Worm (Caenorhabditis elegans) whole organism, young adult: ENCODE results near the gene Y75D11A.2.

ENCODE experiments used
- B0019.2 ChIP-seq: fragments of 200-800 bp; sonication (Bioruptor generic); conservative IDR thresholded peaks from 2 replicates; pipeline ENCODE4 v1.3.6; 2022; ENCODE audit warnings: missing genetic modification reagents, missing genetic modification characterization, missing compliant biosample characterization
- B0035.1 ChIP-seq: sonication (generic microtip); optimal IDR thresholded peaks from 2 replicates; lab custom pipeline; 2016; ENCODE audit warnings: missing genetic modification characterization, mild to moderate bottlenecking, missing compliant biosample characterization, missing genotype, missing genetic modification reagents
- B0261.1 ChIP-seq: sonication (generic microtip); optimal IDR thresholded peaks from 2 replicates; lab custom pipeline; 2016; ENCODE audit warnings: mild to moderate bottlenecking, missing genetic modification characterization, moderate library complexity, missing compliant biosample characterization
- C06A6.2 ChIP-seq: fragments of 200-800 bp; sonication (Bioruptor generic); conservative IDR thresholded peaks from 2 replicates; pipeline ENCODE4 v1.3.6; 2022; ENCODE audit warnings: missing genetic modification characterization, missing compliant biosample characterization
- F39B2.1 ChIP-seq: fragments of 200-800 bp; sonication (Bioruptor generic); IDR thresholded peaks from 2 replicates; pipeline ENCODE4 v1.3.6; 2022; ENCODE audit warnings: missing genetic modification reagents, missing genetic modification characterization, missing compliant biosample characterization
- F52B5.7 ChIP-seq: sonication (generic microtip); optimal IDR thresholded peaks from 2 replicates; lab custom pipeline; 2016; ENCODE audit warnings: mild to moderate bottlenecking, missing genetic modification characterization, missing compliant biosample characterization
- F57A8.1 ChIP-seq: fragments of 200-800 bp; sonication (Bioruptor generic); optimal IDR thresholded peaks from 2 replicates; lab custom pipeline; 2018; ENCODE audit warnings: mild to moderate bottlenecking, missing genetic modification characterization, moderate library complexity, missing compliant biosample characterization
- Y53F4B.3 ChIP-seq: fragments of 200-800 bp; sonication (Bioruptor generic); IDR thresholded peaks from 2 replicates; pipeline ENCODE4 v1.3.6; 2022; ENCODE audit warnings: missing genetic modification reagents, missing genetic modification characterization, missing compliant biosample characterization
- Y53G8AR.9 ChIP-seq: fragments of 200-800 bp; sonication (Bioruptor generic); conservative IDR thresholded peaks from 2 replicates; pipeline ENCODE4 v1.3.6; 2022; ENCODE audit warnings: missing genetic modification reagents, missing genetic modification characterization, missing compliant biosample characterization
- ccch-3 ChIP-seq: fragments of 200-800 bp; sonication (Bioruptor generic); optimal IDR thresholded peaks from 2 replicates; lab custom pipeline; 2018; ENCODE audit warnings: mild to moderate bottlenecking, missing genetic modification characterization, missing compliant biosample characterization
- ceh-100 ChIP-seq: fragments of 200-800 bp; sonication (Bioruptor generic); IDR thresholded peaks from 2 replicates; pipeline ENCODE4 v1.3.6; 2022; ENCODE audit warnings: missing genetic modification reagents, missing genetic modification characterization, missing compliant biosample characterization
- ceh-58 ChIP-seq: fragments of 200-800 bp; sonication (Bioruptor generic); IDR thresholded peaks from 2 replicates; pipeline ENCODE4 v1.3.6; 2022; ENCODE audit warnings: missing genetic modification characterization, missing compliant biosample characterization
- ceh-79 ChIP-seq: sonication (generic microtip); optimal IDR thresholded peaks from 2 replicates; lab custom pipeline; 2017; ENCODE audit warnings: mild to moderate bottlenecking, missing genetic modification characterization, missing compliant biosample characterization
- die-1 ChIP-seq: sonication (generic microtip); optimal IDR thresholded peaks from 2 replicates; lab custom pipeline; 2016; ENCODE audit warnings: missing genotype, mild to moderate bottlenecking, missing genetic modification characterization, missing compliant biosample characterization
- dox-1 ChIP-seq: fragments of 200-800 bp; sonication (Bioruptor generic); IDR thresholded peaks from 2 replicates; pipeline ENCODE4 v1.3.6; 2022; ENCODE audit warnings: missing genetic modification reagents, missing genetic modification characterization, missing compliant biosample characterization
- dpff-1 ChIP-seq: sonication (generic microtip); optimal IDR thresholded peaks from 2 replicates; lab custom pipeline; 2017; ENCODE audit warnings: mild to moderate bottlenecking, missing genetic modification characterization, missing compliant biosample characterization
- egl-18 ChIP-seq: fragments of 200-800 bp; sonication (Bioruptor generic); IDR thresholded peaks from 2 replicates; pipeline ENCODE4 v1.3.6; 2022; ENCODE audit warnings: missing genetic modification reagents, missing genetic modification characterization, missing compliant biosample characterization
- egrh-3 ChIP-seq: fragments of 200-800 bp; sonication (Bioruptor generic); IDR thresholded peaks from 2 replicates; pipeline ENCODE4 v1.3.6; 2022; ENCODE audit warnings: missing genetic modification reagents, missing genetic modification characterization, missing compliant biosample characterization
- hmg-20 ChIP-seq: fragments of 200-800 bp; sonication (Bioruptor generic); IDR thresholded peaks from 2 replicates; pipeline ENCODE4 v1.3.6; 2022; ENCODE audit warnings: missing genetic modification reagents, missing genetic modification characterization, missing compliant biosample characterization
- hrde-1 ChIP-seq: sonication (generic microtip); optimal IDR thresholded peaks from 2 replicates; lab custom pipeline; 2016; ENCODE audit warnings: missing genetic modification characterization, mild to moderate bottlenecking, missing compliant biosample characterization, moderate library complexity, missing genotype, missing genetic modification reagents, borderline replicate concordance
- hsf-1 ChIP-seq: fragments of 200-800 bp; sonication (Bioruptor generic); IDR thresholded peaks from 2 replicates; pipeline ENCODE4 v1.3.6; 2022; ENCODE audit warnings: missing genetic modification reagents, missing genetic modification characterization, missing compliant biosample characterization
- lin-26 ChIP-seq: fragments of 200-800 bp; sonication (Bioruptor generic); IDR thresholded peaks from 2 replicates; pipeline ENCODE4 v1.3.6; 2022; ENCODE audit warnings: missing genetic modification reagents, missing genetic modification characterization, missing compliant biosample characterization
- lin-35 ChIP-seq, 3 experiments: fragments of 150-350 bp in 2 of 3; sonication (generic microtip) in 1 of 3; optimal IDR thresholded peaks; 2 replicates each; lab custom pipeline; 2014 to 2018; ENCODE audit warnings: missing biosample characterization in 3 of 3, missing genetic modification characterization in 3 of 3, missing genetic modification reagents in 3 of 3
- mcd-1 ChIP-seq: fragments of 200-800 bp; sonication (Bioruptor generic); IDR thresholded peaks from 2 replicates; pipeline ENCODE4 v1.3.6; 2022; ENCODE audit warnings: missing genetic modification reagents, missing genetic modification characterization, missing compliant biosample characterization
- mel-28 ChIP-seq: sonication (generic microtip); optimal IDR thresholded peaks from 2 replicates; lab custom pipeline; 2016; ENCODE audit warnings: borderline replicate concordance, mild to moderate bottlenecking, missing genetic modification characterization, missing compliant biosample characterization
- nhr-179 ChIP-seq: sonication (generic microtip); optimal IDR thresholded peaks from 2 replicates; lab custom pipeline; 2016; ENCODE audit warnings: mild to moderate bottlenecking, missing genetic modification characterization, missing compliant biosample characterization
- nhr-90 ChIP-seq: sonication (generic microtip); optimal IDR thresholded peaks from 2 replicates; lab custom pipeline; 2016; ENCODE audit warnings: missing genotype, mild to moderate bottlenecking, missing genetic modification characterization, missing compliant biosample characterization
- pha-4 ChIP-seq: fragments of 150-350 bp; sonication (generic microtip); optimal IDR thresholded peaks from 2 replicates; lab custom pipeline; 2014; ENCODE audit warnings: missing biosample characterization, missing genetic modification reagents, missing genetic modification characterization
- rec-8 ChIP-seq, 2 experiments: sonication (generic microtip); optimal IDR thresholded peaks; 2 replicates each; lab custom pipeline; 2016; ENCODE audit warnings: mild to moderate bottlenecking in 2 of 2, missing genetic modification characterization in 2 of 2, missing genetic modification reagents in 2 of 2, missing genotype in 2 of 2, missing biosample characterization in 1 of 2, missing compliant biosample characterization in 1 of 2, moderate library complexity in 1 of 2
- rpc-1 ChIP-seq, 2 experiments: fragments of 150-350 bp in 1 of 2; sonication (generic microtip) in 1 of 2; optimal IDR thresholded peaks; 2 replicates each; lab custom pipeline; 2014 to 2018; ENCODE audit warnings: missing biosample characterization in 1 of 2, missing genetic modification characterization in 1 of 2, missing genetic modification reagents in 1 of 2, missing genotype in 1 of 2
- snpc-3.4 ChIP-seq: sonication (generic microtip); optimal IDR thresholded peaks from 2 replicates; lab custom pipeline; 2017; ENCODE audit warnings: missing genetic modification characterization, mild to moderate bottlenecking, missing compliant biosample characterization, antibody characterized with exemption, moderate library complexity, missing genotype, missing genetic modification reagents
- sptf-2 ChIP-seq: fragments of 200-800 bp; sonication (Bioruptor generic); optimal IDR thresholded peaks from 2 replicates; lab custom pipeline; 2018; ENCODE audit warnings: mild to moderate bottlenecking, missing genetic modification characterization, missing compliant biosample characterization
- tbp1 ChIP-seq: fragments of 200-800 bp; sonication (Bioruptor generic); optimal IDR thresholded peaks from 2 replicates; lab custom pipeline; 2018; ENCODE audit warnings: mild to moderate bottlenecking, missing genetic modification characterization, missing compliant biosample characterization
- unc-130 ChIP-seq: sonication (generic microtip); optimal IDR thresholded peaks from 2 replicates; lab custom pipeline; 2016; ENCODE audit warnings: missing genetic modification reagents, missing genetic modification characterization, missing compliant biosample characterization
- xnd-1 ChIP-seq: sonication (generic microtip); optimal IDR thresholded peaks from 2 replicates; lab custom pipeline; 2016; ENCODE audit warnings: missing genotype, missing genetic modification reagents, missing genetic modification characterization, missing compliant biosample characterization
- zfh-2 ChIP-seq: fragments of 200-800 bp; sonication (Bioruptor generic); conservative IDR thresholded peaks from 2 replicates; pipeline ENCODE4 v1.3.6; 2022; ENCODE audit warnings: missing genetic modification reagents, missing genetic modification characterization, missing compliant biosample characterization
- zim-3 ChIP-seq: sonication (generic microtip); optimal IDR thresholded peaks from 2 replicates; lab custom pipeline; 2017; ENCODE audit warnings: mild to moderate bottlenecking, missing genetic modification characterization, moderate library complexity, missing compliant biosample characterization
- ztf-22 ChIP-seq: fragments of 200-800 bp; sonication (Bioruptor generic); optimal IDR thresholded peaks from 2 replicates; lab custom pipeline; 2018; ENCODE audit warnings: mild to moderate bottlenecking, missing genetic modification characterization, moderate library complexity, missing compliant biosample characterization

Gene Y75D11A.2

DNA sequence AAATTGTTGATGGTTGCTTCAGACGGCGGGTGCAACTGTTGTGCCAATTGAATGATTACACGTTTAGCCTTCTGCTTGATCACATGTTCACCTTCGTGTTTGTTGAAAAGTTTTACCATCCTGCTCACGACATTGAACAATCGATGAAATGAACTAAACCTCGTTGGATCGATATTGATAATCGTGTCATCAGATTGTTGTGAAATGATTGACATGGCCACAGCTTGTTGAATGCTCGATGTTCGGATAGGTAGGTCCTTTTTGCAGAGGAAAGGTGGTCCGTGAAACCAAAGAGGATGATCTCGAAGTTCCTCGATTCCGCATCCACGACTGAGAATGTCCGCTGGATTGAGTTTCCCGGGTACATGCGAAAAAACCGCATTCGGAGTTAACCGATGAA, 27.0 kb downstream of the Y75D11A.2 start:
- TF ChIP-seq dox-1 (GFP tag; lab: Robert Waterston, UW) (no peak), F39B2.1 (GFP tag; lab: Robert Waterston, UW) (no peak), unc-130 (GFP tag; lab: Kevin White, UChicago) (no peak), pha-4 (no peak), nhr-90 (tag; lab: Kevin White, UChicago) (no peak), egl-18 (no peak), F57A8.1 (GFP tag; lab: Kevin White, UChicago) (no peak), sptf-2 (GFP tag; lab: Kevin White, UChicago) (no peak), xnd-1 (tag; lab: Kevin White, UChicago) (no peak), F52B5.7 (no peak), C06A6.2 (GFP tag; lab: Robert Waterston, UW) (no peak), dpff-1 (no peak), lin-35 (GFP tag; optimal IDR thresholded peaks at IDR 0.05; lab: Kevin White, UChicago) (no peak)
- TF ChIP-seq, all 124 proteins: peak for 0

DNA sequence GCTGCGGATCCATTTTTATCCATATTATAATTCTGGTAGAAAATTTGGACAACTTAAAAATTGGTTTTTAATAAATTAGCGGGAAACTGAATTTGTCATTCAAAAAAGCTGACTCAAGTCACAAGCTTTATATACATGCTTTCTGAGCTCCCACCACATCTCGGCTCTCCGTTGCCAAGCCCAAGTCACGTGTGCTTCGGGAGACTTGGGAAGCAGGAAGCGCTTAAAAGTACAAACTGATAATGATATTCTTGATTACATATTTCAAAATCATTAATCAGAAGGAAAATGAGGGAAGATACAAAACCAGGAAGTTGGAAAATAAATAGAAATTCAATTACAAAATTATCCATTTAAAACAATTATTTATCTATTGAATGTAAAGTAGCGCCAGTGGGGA, 35.4 kb downstream of the Y75D11A.2 start, which contains the start of gene elc-2:
Gene elc-2, minus strand, starts transcription at position 101 of the 400 bp plus-strand sequence.
- TF ChIP-seq zfh-2 (GFP tag; lab: Robert Waterston, UW), result no peak
- TF ChIP-seq egrh-3 (GFP tag; lab: Robert Waterston, UW), result no peak

DNA sequence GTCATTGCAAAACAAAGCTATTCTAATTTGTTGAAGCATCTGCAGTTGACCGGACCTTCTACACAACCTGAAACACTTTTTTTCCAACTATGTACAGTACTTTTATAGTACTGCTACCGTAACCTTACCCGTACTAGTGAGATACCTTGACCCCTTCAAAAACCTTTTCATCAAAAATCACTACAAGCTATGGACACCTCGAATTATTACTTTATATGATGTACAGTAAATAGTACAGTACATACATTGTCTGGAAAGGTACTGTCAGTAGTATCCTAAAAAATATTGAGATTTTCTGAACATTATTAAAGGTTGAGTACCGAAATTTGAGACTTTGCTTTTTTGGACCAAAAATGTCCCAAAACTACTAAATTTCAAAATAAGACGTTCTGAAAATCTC, 43.1 kb downstream of the Y75D11A.2 start:
- TF ChIP-seq B0035.1 (tag; lab: Kevin White, UChicago), result no peak

DNA sequence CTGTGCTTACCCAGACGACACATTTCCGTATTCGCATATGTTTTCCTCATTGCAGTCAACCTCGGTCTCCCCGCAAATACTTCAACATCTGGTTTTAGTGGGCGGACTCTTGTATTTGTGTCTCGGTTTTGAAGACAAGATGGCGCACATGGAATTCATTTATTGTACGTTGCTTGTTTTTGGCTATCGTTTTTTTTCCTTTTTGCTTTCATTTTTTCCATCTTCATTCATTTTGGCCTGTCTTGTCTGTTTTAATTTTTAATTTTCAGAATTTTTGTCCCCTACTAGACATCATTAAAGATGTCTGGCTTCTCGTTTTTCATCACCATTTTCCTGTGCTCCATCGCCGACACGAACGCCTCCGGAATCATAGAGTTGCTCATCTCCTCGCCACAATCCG, 44.0 kb downstream of the Y75D11A.2 start, which contains the start of gene arg-1:
Gene arg-1, plus strand, starts transcription at position 301 of the 400 bp plus-strand sequence.
- no peak for TF ChIP-seq snpc-3.4
- TF ChIP-seq rec-8 (tag; optimal IDR thresholded peaks at IDR 0.05; lab: Kevin White, UChicago), result no peak
- TF ChIP-seq ceh-100 (GFP tag; lab: Robert Waterston, UW), result no peak
- TF ChIP-seq lin-26 (GFP tag; lab: Robert Waterston, UW), result no peak
- TF ChIP-seq ztf-22, result no peak
- TF ChIP-seq hrde-1 (tag; lab: Kevin White, UChicago), result no peak
- no peak for TF ChIP-seq Y53F4B.3
- no peak for TF ChIP-seq ceh-79 (tag; lab: Kevin White, UChicago)
- no peak for TF ChIP-seq mcd-1 (GFP tag; lab: Robert Waterston, UW)
- no peak for TF ChIP-seq Y53G8AR.9
- no peak for TF ChIP-seq die-1 (tag; lab: Kevin White, UChicago)
- TF ChIP-seq hsf-1 (GFP tag; lab: Robert Waterston, UW), result no peak
- no peak for TF ChIP-seq nhr-179 (tag; lab: Kevin White, UChicago)
- no peak for TF ChIP-seq ceh-58 (GFP tag; lab: Robert Waterston, UW)
- no peak for TF ChIP-seq ccch-3
- no peak for TF ChIP-seq rpc-1 (optimal IDR thresholded peaks at IDR 0.05; lab: Kevin White, UChicago)
- TF ChIP-seq rpc-1 (tag; optimal IDR thresholded peaks at IDR 0.05; lab: Kevin White, UChicago), result no peak

DNA sequence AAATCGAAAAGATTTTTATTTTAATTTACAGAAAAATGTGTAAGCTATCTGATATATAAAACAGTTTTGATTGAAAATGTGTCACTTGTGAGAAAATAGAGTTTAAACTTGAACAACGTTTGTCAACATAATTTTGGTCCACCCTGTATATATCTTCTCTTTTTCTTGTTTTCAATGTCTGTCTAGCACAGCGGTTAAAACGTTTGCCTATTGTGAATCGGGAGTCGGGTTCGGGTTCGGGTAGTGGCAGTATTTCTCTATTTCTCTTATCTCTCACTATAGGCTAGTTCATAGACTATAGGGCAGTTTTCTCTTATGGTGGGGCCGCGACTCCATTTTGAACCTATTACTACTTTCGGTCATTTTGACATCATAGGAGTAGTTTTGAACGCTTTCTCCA, 48.5 kb downstream of the Y75D11A.2 start:
- peak; percentile 25 for TF ChIP-seq B0261.1
- no peak for TF ChIP-seq mel-28 (tag; lab: Kevin White, UChicago)
- no peak for TF ChIP-seq B0019.2
- TF ChIP-seq tbp1 (GFP tag; lab: Kevin White, UChicago), result peak; percentile 68
- TF ChIP-seq zim-3 (tag; lab: Kevin White, UChicago), result no peak
- TF ChIP-seq lin-35 (GFP tag; optimal IDR thresholded peaks at IDR 0.05; lab: Kevin White, UChicago), result no peak
- peak; percentile 43 for TF ChIP-seq rpc-1 (optimal IDR thresholded peaks at IDR 0.05; lab: Kevin White, UChicago)
- peak; percentile 72 for TF ChIP-seq rpc-1 (tag; optimal IDR thresholded peaks at IDR 0.05; lab: Kevin White, UChicago)
- TF ChIP-seq ccch-3, result no peak
- no peak for TF ChIP-seq hmg-20 (GFP tag; lab: Robert Waterston, UW)
- TF ChIP-seq, all 124 proteins: peak for 3
